Worm (Caenorhabditis elegans): ENCODE data around the gene arl-8.
A peak's percentile ranks its signal among the peaks of the same experiment; 100 is the strongest.

The arl-8 gene

DNA sequence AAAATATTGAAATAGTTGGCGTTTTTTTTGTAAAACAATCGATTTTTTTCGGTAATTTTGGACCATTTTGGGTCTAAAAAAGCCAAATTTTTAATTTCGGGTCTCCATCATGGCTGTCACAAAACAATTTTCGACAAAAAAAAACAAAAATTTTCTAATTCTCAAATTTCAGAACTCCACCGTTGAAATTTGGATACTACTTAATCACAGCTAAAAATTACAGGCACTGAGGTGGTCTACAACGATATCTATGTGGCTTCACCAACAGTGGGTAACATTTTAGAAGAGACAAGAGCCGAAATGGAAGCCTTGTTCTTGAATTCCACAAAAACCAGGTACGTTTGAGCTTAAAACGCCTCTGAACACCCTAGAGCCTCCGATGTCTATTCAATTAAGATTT lies 4.4 kb downstream of the arl-8 start, which contains the start of gene Y57G11C.1142:
TSS of gene Y57G11C.1142 (plus strand) at position 301 of the 400 bp plus-strand sequence.
- TF ChIP-seq R02D3.7 (tag; optimal IDR thresholded peaks at IDR 0.05) (no peak), ama-1 (optimal IDR thresholded peaks at IDR 0.05) (no peak), sem-4 (tag; optimal IDR thresholded peaks at IDR 0.05) (no peak), nhr-10 (tag; optimal IDR thresholded peaks at IDR 0.05) (no peak), ztf-1 (GFP tag; conservative IDR thresholded peaks at IDR 0.05) (no peak), mbf-1 (tag; optimal IDR thresholded peaks at IDR 0.05) (no peak), sma-3 (GFP tag; optimal IDR thresholded peaks at IDR 0.05) (no peak), lin-39 (tag; optimal IDR thresholded peaks at IDR 0.05) (no peak), nhr-12 (tag; optimal IDR thresholded peaks at IDR 0.05) (no peak), sma-9 (GFP tag; optimal IDR thresholded peaks at IDR 0.05) (no peak), sma-9 (tag; optimal IDR thresholded peaks at IDR 0.05) (no peak), unc-62 (GFP tag; optimal IDR thresholded peaks at IDR 0.05) (no peak), nhr-237 (tag; optimal IDR thresholded peaks at IDR 0.05) (no peak)

ce11 chrIV:14806903-14807302 lies 9.0 kb downstream of the arl-8 start, which contains the start of gene oig-5:
Gene oig-5, plus strand, starts transcription at chrIV:14807203.
- no peak for TF ChIP-seq nhr-10 (tag; optimal IDR thresholded peaks at IDR 0.05)
- TF ChIP-seq nhr-129 (tag; optimal IDR thresholded peaks at IDR 0.05): no peak
- TF ChIP-seq elt-1 (tag; optimal IDR thresholded peaks at IDR 0.05): no peak
- TF ChIP-seq skn-1 (tag; optimal IDR thresholded peaks at IDR 0.05): no peak
- no peak for TF ChIP-seq nhr-25 (tag; optimal IDR thresholded peaks at IDR 0.05)
- no peak for TF ChIP-seq peb-1 (tag; optimal IDR thresholded peaks at IDR 0.05)
- TF ChIP-seq dmd-4 (tag; optimal IDR thresholded peaks at IDR 0.05): no peak
- no peak for TF ChIP-seq nhr-6 (tag; optimal IDR thresholded peaks at IDR 0.05)
- no peak for TF ChIP-seq aly-2 (tag; optimal IDR thresholded peaks at IDR 0.05)
- TF ChIP-seq sma-3 (GFP tag; optimal IDR thresholded peaks at IDR 0.05): no peak
- no peak for TF ChIP-seq lin-13 (GFP tag; optimal IDR thresholded peaks at IDR 0.05)
- no peak for TF ChIP-seq lin-39 (tag; optimal IDR thresholded peaks at IDR 0.05)
- no peak for TF ChIP-seq crh-2 (tag; optimal IDR thresholded peaks at IDR 0.05)
- TF ChIP-seq alr-1 (tag; optimal IDR thresholded peaks at IDR 0.05): no peak

DNA sequence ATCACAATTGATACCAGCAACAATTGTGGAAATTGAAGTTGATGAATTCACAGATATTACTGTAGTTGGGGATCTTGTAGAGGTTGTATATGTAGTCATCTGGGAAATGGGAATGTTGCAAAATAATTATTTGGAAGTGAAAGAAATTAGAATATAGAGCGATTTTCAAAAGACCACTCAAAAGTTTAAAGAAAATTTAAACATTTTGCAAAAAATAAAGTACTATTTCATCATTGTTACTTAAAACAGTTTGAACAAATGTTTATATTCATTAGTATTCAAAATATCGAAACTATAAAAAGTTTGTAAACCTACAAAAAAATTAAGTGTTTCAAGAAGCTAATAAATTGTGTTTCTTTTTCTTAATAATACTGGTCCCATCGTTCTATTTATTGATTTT lies 18.3 kb downstream of the arl-8 start, which contains the start of gene Y57G11C.46:
TSS of gene Y57G11C.46 (minus strand) at position 101 of the 400 bp plus-strand sequence.
- no peak for TF ChIP-seq nhr-12 (tag; optimal IDR thresholded peaks at IDR 0.05)
- TF ChIP-seq C34F6.9 (tag; optimal IDR thresholded peaks at IDR 0.05): no peak
- no peak for TF ChIP-seq skn-1 (tag; optimal IDR thresholded peaks at IDR 0.05)
- no peak for TF ChIP-seq sem-4 (tag; optimal IDR thresholded peaks at IDR 0.05)

DNA sequence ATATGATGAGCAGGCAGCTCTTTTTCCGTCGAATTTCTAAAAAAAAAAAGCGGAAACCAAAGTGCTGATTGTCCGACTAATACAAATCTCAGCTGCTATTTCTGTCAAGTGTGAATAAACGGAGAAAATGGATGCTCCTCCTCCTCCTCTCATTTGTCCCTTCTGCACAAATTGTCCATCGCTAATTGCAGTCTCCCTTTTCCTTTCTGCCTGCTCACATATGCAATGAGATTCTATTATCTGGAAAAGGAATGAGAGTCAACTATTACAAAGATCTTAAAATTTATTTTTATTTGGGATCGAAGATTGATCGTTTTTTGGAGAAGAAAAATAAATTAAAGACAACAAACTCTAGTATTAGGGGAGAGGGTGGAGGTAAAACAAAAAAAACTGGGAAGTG lies 24.3 kb downstream of the arl-8 start:
- peak; percentile 13 for TF ChIP-seq crh-2 (tag; optimal IDR thresholded peaks at IDR 0.05)
- no peak for TF ChIP-seq sma-3 (GFP tag; optimal IDR thresholded peaks at IDR 0.05)
- peak; percentile 11 for TF ChIP-seq ama-1 (optimal IDR thresholded peaks at IDR 0.05)
- TF ChIP-seq nhr-21 (tag; optimal IDR thresholded peaks at IDR 0.05): peak; percentile 53
- TF ChIP-seq Y55F3AM.14 (GFP tag; optimal IDR thresholded peaks at IDR 0.05): no peak
- TF ChIP-seq lin-13 (GFP tag; optimal IDR thresholded peaks at IDR 0.05): peak; percentile 26
- TF ChIP-seq lsy-2 (tag; optimal IDR thresholded peaks at IDR 0.05): peak in 1 of 2 experiments; percentile 48

- TF ChIP-seq nhr-25 (tag; optimal IDR thresholded peaks at IDR 0.05): no peak
- TF ChIP-seq sma-3 (GFP tag; optimal IDR thresholded peaks at IDR 0.05): no peak
- no peak for TF ChIP-seq sma-9 (GFP tag; optimal IDR thresholded peaks at IDR 0.05)
- TF ChIP-seq sma-9 (tag; optimal IDR thresholded peaks at IDR 0.05): no peak
- TF ChIP-seq snpc-4 (tag; optimal IDR thresholded peaks at IDR 0.05): no peak
- TF ChIP-seq ztf-1 (GFP tag; conservative IDR thresholded peaks at IDR 0.05): 0 out of 2 replicates have a peak, but pooled peaks have one; percentile 62
- TF ChIP-seq ceh-82 (tag; optimal IDR thresholded peaks at IDR 0.05): no peak
These were observed 26.3 kb downstream of the arl-8 start for ce11 chrIV:14824201-14824600.

ce11 chrIV:14824878-14825352 lies 27.0 kb downstream of the arl-8 start, which contains the start of gene sec-61.A:
Gene sec-61.A, minus strand, starts transcription at chrIV:14825264.
- TF ChIP-seq fos-1 (tag; optimal IDR thresholded peaks at IDR 0.05) (peak; percentile 45), mab-5 (tag; optimal IDR thresholded peaks at IDR 0.05) (peak; percentile 47), F13H6.1 (tag; optimal IDR thresholded peaks at IDR 0.05) (peak; percentile 75), sma-3 (GFP tag; optimal IDR thresholded peaks at IDR 0.05) (peak; percentile 93), R02D3.7 (tag; optimal IDR thresholded peaks at IDR 0.05) (no peak), gmeb-1 (tag; optimal IDR thresholded peaks at IDR 0.05) (peak; percentile 61), snpc-4 (tag; optimal IDR thresholded peaks at IDR 0.05) (no peak), unc-62 (GFP tag; optimal IDR thresholded peaks at IDR 0.05) (no peak), C34F6.9 (tag; optimal IDR thresholded peaks at IDR 0.05) (peak; percentile 81), mbf-1 (tag; optimal IDR thresholded peaks at IDR 0.05) (no peak), nhr-6 (tag; optimal IDR thresholded peaks at IDR 0.05) (no peak), nhr-129 (tag; optimal IDR thresholded peaks at IDR 0.05) (peak; percentile 66), lsy-2 (tag; optimal IDR thresholded peaks at IDR 0.05) (peak; percentile 98 to 99), mdl-1 (tag; optimal IDR thresholded peaks at IDR 0.05) (peak in 1 of 2 experiments; percentile 71), nhr-23 (tag; optimal IDR thresholded peaks at IDR 0.05) (no peak), ceh-16 (tag; optimal IDR thresholded peaks at IDR 0.05) (peak; percentile 43), unc-55 (GFP tag; optimal IDR thresholded peaks at IDR 0.05) (peak; percentile 73), zag-1 (tag; optimal IDR thresholded peaks at IDR 0.05) (no peak), nhr-12 (tag; optimal IDR thresholded peaks at IDR 0.05) (no peak), lin-11 (tag; optimal IDR thresholded peaks at IDR 0.05) (peak; percentile 62), nhr-25 (tag; optimal IDR thresholded peaks at IDR 0.05) (peak; percentile 77), blmp-1 (tag; optimal IDR thresholded peaks at IDR 0.05; ENCODE audit: insufficient read depth) (no peak), nhr-21 (tag; optimal IDR thresholded peaks at IDR 0.05) (peak; percentile 80)

All from whole organism, L2 larva.